Fruit fly (Drosophila melanogaster) whole organism, embryonic: ENCODE measurements around the gene CG13071.

Experiments used
- BEAF-32 ChIP-seq: fragments of 200-800 bp; sonication (Bioruptor generic); optimal IDR thresholded peaks from 3 replicates; lab custom pipeline; 2017; ENCODE audit warnings: missing biosample characterization, missing genetic modification characterization, mild to moderate bottlenecking, moderate library complexity, missing genetic modification reagents
- CG11504 ChIP-seq: fragments of 200-800 bp; sonication (Bioruptor generic); optimal IDR thresholded peaks from 3 replicates; lab custom pipeline; 2019; ENCODE audit warnings: missing biosample characterization, mild to moderate bottlenecking, missing genetic modification characterization, moderate library complexity
- CG13287 ChIP-seq: fragments of 200-800 bp; sonication (Bioruptor generic); IDR thresholded peaks from 2 replicates; pipeline ENCODE4 v1.3.6; 2022; ENCODE audit warnings: missing biosample characterization, missing genetic modification characterization; ENCODE audit not compliant: partially characterized antibody
- CG15011 ChIP-seq: fragments of 200-800 bp; sonication (Bioruptor generic); optimal IDR thresholded peaks from 3 replicates; lab custom pipeline; 2018; ENCODE audit warnings: missing biosample characterization, mild to moderate bottlenecking, missing genetic modification characterization
- CG18599 ChIP-seq: fragments of 200-800 bp; sonication (Bioruptor generic); optimal IDR thresholded peaks from 3 replicates; lab custom pipeline; 2017; ENCODE audit warnings: missing biosample characterization, missing genetic modification characterization, mild to moderate bottlenecking, moderate library complexity, missing genetic modification reagents
- CG30020 ChIP-seq: fragments of 200-800 bp; optimal IDR thresholded peaks from 2 replicates; lab custom pipeline; 2019; ENCODE audit warnings: missing biosample characterization, mild to moderate bottlenecking, missing genetic modification characterization, moderate library complexity
- CG34422 ChIP-seq: fragments of 200-800 bp; sonication (Bioruptor generic); IDR thresholded peaks from 3 replicates; pipeline ENCODE4 v1.3.6; 2022; ENCODE audit warnings: missing biosample characterization, missing genetic modification characterization
- CG6654 ChIP-seq: fragments of 200-800 bp; sonication (Bioruptor generic); optimal IDR thresholded peaks from 2 replicates; lab custom pipeline; 2017; ENCODE audit warnings: missing biosample characterization, mild to moderate bottlenecking, missing genetic modification characterization
- CG8089 ChIP-seq: fragments of 200-800 bp; sonication (Bioruptor generic); optimal IDR thresholded peaks from 3 replicates; lab custom pipeline; 2016; ENCODE audit warnings: missing biosample characterization, missing genetic modification characterization
- D ChIP-seq, 2 experiments: fragments of 200-800 bp in 1 of 2; fragments of >200 bp in 1 of 2; sonication (Bioruptor generic) in 1 of 2; optimal IDR thresholded peaks; 2 replicates in 1 of 2; 3 replicates in 1 of 2; lab custom pipeline; 2017; ENCODE audit warnings: mild to moderate bottlenecking in 1 of 2, missing biosample characterization in 1 of 2, missing genetic modification characterization in 1 of 2, missing genetic modification reagents in 1 of 2
- Dbx ChIP-seq: fragments of 200-800 bp; sonication (Bioruptor generic); IDR thresholded peaks from 3 replicates; pipeline ENCODE4 v1.3.6; 2022; ENCODE audit warnings: missing biosample characterization, missing genetic modification characterization
- Dll ChIP-seq: fragments of 200-800 bp; sonication (Bioruptor generic); IDR thresholded peaks from 4 replicates; pipeline ENCODE4 v1.3.6; 2022; ENCODE audit warnings: missing biosample characterization, missing genetic modification characterization; ENCODE audit not compliant: partially characterized antibody
- Dp ChIP-seq: fragments of 200-800 bp; sonication (Bioruptor generic); optimal IDR thresholded peaks from 2 replicates; lab custom pipeline; 2018; ENCODE audit warnings: missing biosample characterization, mild to moderate bottlenecking, missing genetic modification characterization, moderate library complexity
- E2f2 ChIP-seq: fragments of 200-800 bp; sonication (Bioruptor generic); IDR thresholded peaks from 2 replicates; pipeline ENCODE4 v1.3.6; 2022; ENCODE audit warnings: missing biosample characterization, missing genetic modification characterization
- Ets97D ChIP-seq: fragments of 200-800 bp; sonication (Bioruptor generic); optimal IDR thresholded peaks from 3 replicates; lab custom pipeline; 2016; ENCODE audit warnings: missing biosample characterization, missing genetic modification characterization
- Fer2 ChIP-seq: fragments of 200-800 bp; sonication (Bioruptor generic); optimal IDR thresholded peaks from 2 replicates; lab custom pipeline; 2018; ENCODE audit warnings: missing biosample characterization, mild to moderate bottlenecking, missing genetic modification characterization, moderate library complexity
- H15 ChIP-seq: fragments of 200-800 bp; sonication (Bioruptor generic); IDR thresholded peaks from 3 replicates; pipeline ENCODE4 v1.3.6; 2022; ENCODE audit warnings: missing biosample characterization, missing genetic modification characterization
- MBD-R2 ChIP-seq: fragments of 200-800 bp; sonication (Bioruptor generic); IDR thresholded peaks from 2 replicates; pipeline ENCODE4 v1.3.6; 2022; ENCODE audit warnings: missing biosample characterization, missing genetic modification characterization
- MTF-1 ChIP-seq: fragments of 200-800 bp; sonication (Bioruptor generic); optimal IDR thresholded peaks from 2 replicates; lab custom pipeline; 2018; ENCODE audit warnings: missing biosample characterization, mild to moderate bottlenecking, missing genetic modification characterization, borderline replicate concordance
- Med ChIP-seq: fragments of 200-800 bp; sonication (Bioruptor generic); peaks from one replicate; lab custom pipeline; 2016; ENCODE audit warnings: missing biosample characterization, missing genetic modification characterization, mild to moderate bottlenecking, inconsistent platforms, moderate library complexity
- NC2β ChIP-seq: fragments of 200-800 bp; sonication (Bioruptor generic); optimal IDR thresholded peaks from 2 replicates; lab custom pipeline; 2016; ENCODE audit warnings: missing biosample characterization, missing genetic modification characterization
- Pdp1 ChIP-seq, 2 experiments: fragments of 200-800 bp; sonication (Bioruptor generic); optimal IDR thresholded peaks; 3 replicates each; lab custom pipeline; 2016; ENCODE audit warnings: missing biosample characterization in 2 of 2, missing genetic modification characterization in 2 of 2, mild to moderate bottlenecking in 1 of 2, moderate library complexity in 1 of 2
- Poxn ChIP-seq: fragments of 200-800 bp; sonication (Bioruptor generic); IDR thresholded peaks from 2 replicates; pipeline ENCODE4 v1.3.6; 2022; ENCODE audit warnings: missing biosample characterization, missing genetic modification characterization
- amos ChIP-seq: fragments of 200-800 bp; sonication (Bioruptor generic); IDR thresholded peaks from 2 replicates; pipeline ENCODE4 v1.3.6; 2022; ENCODE audit warnings: missing biosample characterization, missing genetic modification characterization; ENCODE audit not compliant: partially characterized antibody
- ap ChIP-seq: fragments of 200-800 bp; sonication (Bioruptor generic); IDR thresholded peaks from 2 replicates; pipeline ENCODE4 v1.3.6; 2022; ENCODE audit warnings: missing biosample characterization, missing genetic modification characterization
- bbx ChIP-seq: fragments of 200-800 bp; sonication (Bioruptor generic); IDR thresholded peaks from 2 replicates; pipeline ENCODE4 v1.3.6; 2022; ENCODE audit warnings: missing biosample characterization, missing genetic modification characterization; ENCODE audit not compliant: partially characterized antibody
- bcd ChIP-seq: fragments of 200-800 bp; sonication (Bioruptor generic); optimal IDR thresholded peaks from 2 replicates; lab custom pipeline; 2017; ENCODE audit warnings: missing biosample characterization, mild to moderate bottlenecking, missing genetic modification characterization
- crp ChIP-seq, 2 experiments: fragments of 200-800 bp; sonication (Bioruptor generic); optimal IDR thresholded peaks; 2 replicates in 1 of 2; 3 replicates in 1 of 2; lab custom pipeline; 2017; ENCODE audit warnings: missing biosample characterization in 2 of 2, missing genetic modification characterization in 2 of 2, mild to moderate bottlenecking in 1 of 2, moderate library complexity in 1 of 2
- da ChIP-seq: fragments of 200-800 bp; sonication (Bioruptor generic); optimal IDR thresholded peaks from 2 replicates; lab custom pipeline; 2016; ENCODE audit warnings: missing biosample characterization, missing genetic modification characterization
- dpn ChIP-seq, 2 experiments: fragments of 200-800 bp; sonication (Bioruptor generic); optimal IDR thresholded peaks; 3 replicates each; lab custom pipeline; 2016; ENCODE audit warnings: missing biosample characterization in 2 of 2, missing genetic modification characterization in 2 of 2
- dysf ChIP-seq: fragments of 200-800 bp; sonication (Bioruptor generic); IDR thresholded peaks from 3 replicates; pipeline ENCODE4 v1.3.6; 2022; ENCODE audit warnings: missing biosample characterization, missing genetic modification characterization
- exex ChIP-seq: fragments of 200-800 bp; sonication (Bioruptor generic); optimal IDR thresholded peaks from 4 replicates; lab custom pipeline; 2018; ENCODE audit warnings: missing biosample characterization, mild to moderate bottlenecking, missing genetic modification characterization, moderate library complexity
- gsb-n ChIP-seq: fragments of 200-800 bp; sonication (Bioruptor generic); optimal IDR thresholded peaks from 3 replicates; lab custom pipeline; 2018; ENCODE audit warnings: missing biosample characterization, mild to moderate bottlenecking, missing genetic modification characterization
- oc ChIP-seq: fragments of 200-800 bp; sonication (Bioruptor generic); optimal IDR thresholded peaks from 2 replicates; lab custom pipeline; 2018; ENCODE audit warnings: missing biosample characterization, mild to moderate bottlenecking, missing genetic modification characterization, moderate library complexity
- org-1 ChIP-seq: fragments of 200-800 bp; sonication (Bioruptor generic); optimal IDR thresholded peaks from 2 replicates; lab custom pipeline; 2017; ENCODE audit warnings: missing biosample characterization, missing genetic modification characterization
- pb ChIP-seq: fragments of 200-800 bp; sonication (Bioruptor generic); optimal IDR thresholded peaks from 3 replicates; lab custom pipeline; 2016; ENCODE audit warnings: missing biosample characterization, missing genetic modification characterization
- peb ChIP-seq: fragments of 200-800 bp; sonication (Bioruptor generic); IDR thresholded peaks from 2 replicates; pipeline ENCODE4 v1.3.6; 2022; ENCODE audit warnings: missing biosample characterization, missing genetic modification characterization
- phol ChIP-seq: fragments of 200-800 bp; sonication (Bioruptor generic); optimal IDR thresholded peaks from 3 replicates; lab custom pipeline; 2018; ENCODE audit warnings: missing biosample characterization, mild to moderate bottlenecking, missing genetic modification characterization, moderate library complexity
- pzg ChIP-seq: fragments of 200-800 bp; sonication (Bioruptor generic); optimal IDR thresholded peaks from 3 replicates; lab custom pipeline; 2018; ENCODE audit warnings: missing biosample characterization, mild to moderate bottlenecking, missing genetic modification characterization, moderate library complexity
- sc ChIP-seq, 3 experiments: fragments of >200 bp in 2 of 3; fragments of 200-800 bp in 1 of 3; sonication (Bioruptor generic) in 1 of 3; optimal IDR thresholded peaks; 2 replicates in 2 of 3; 3 replicates in 1 of 3; lab custom pipeline; 2017; ENCODE audit warnings: mild to moderate bottlenecking in 1 of 3, missing biosample characterization in 1 of 3, missing genetic modification characterization in 1 of 3, missing genetic modification reagents in 1 of 3
- schlank ChIP-seq: fragments of 200-800 bp; sonication (Bioruptor generic); optimal IDR thresholded peaks from 2 replicates; lab custom pipeline; 2018; ENCODE audit warnings: missing biosample characterization, mild to moderate bottlenecking, missing genetic modification characterization
- sens ChIP-seq: fragments of 200-800 bp; sonication (Bioruptor generic); peaks from one replicate; lab custom pipeline; 2016; ENCODE audit warnings: missing biosample characterization, missing genetic modification characterization
- sisA ChIP-seq: fragments of 200-800 bp; sonication (Bioruptor generic); IDR thresholded peaks from 2 replicates; pipeline ENCODE4 v1.3.6; 2022; ENCODE audit warnings: missing biosample characterization, missing genetic modification characterization
- stwl ChIP-seq: fragments of 200-800 bp; sonication (Bioruptor generic); optimal IDR thresholded peaks from 3 replicates; lab custom pipeline; 2018; ENCODE audit warnings: missing biosample characterization, mild to moderate bottlenecking, missing genetic modification characterization, moderate library complexity
- unc-4 ChIP-seq: fragments of 200-800 bp; sonication (Bioruptor generic); IDR thresholded peaks from 2 replicates; pipeline ENCODE4 v1.3.6; 2022; ENCODE audit warnings: missing biosample characterization, missing genetic modification characterization; ENCODE audit not compliant: partially characterized antibody

The CG13071 gene

DNA sequence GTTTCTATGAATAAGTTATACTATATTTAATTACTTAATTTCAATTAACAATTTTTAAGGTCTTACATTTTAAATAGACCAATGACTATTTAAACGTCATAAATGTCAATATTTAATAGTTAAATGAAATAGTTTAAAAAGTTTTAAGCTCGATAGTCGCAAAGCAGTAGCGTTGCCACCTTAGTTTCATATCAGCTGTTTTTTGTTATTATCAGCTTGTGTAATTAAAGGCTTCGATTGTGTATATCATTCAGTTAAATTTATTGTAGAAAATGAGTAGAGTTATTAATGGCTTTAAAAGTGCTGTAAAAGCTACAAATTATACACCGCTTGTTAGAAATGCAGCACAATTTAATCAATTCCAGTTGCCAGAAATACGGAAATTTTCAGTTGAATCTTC lies 29.6 kb upstream of the CG13071 start, which contains the start of gene Hsc20:
Hsc20 (plus strand) TSS at position 204 of the 400 bp plus-strand sequence.
- peak; percentile 12 for TF ChIP-seq pzg (GFP tag; lab: Kevin White, UChicago)
- TF ChIP-seq Pdp1 (GFP tag; optimal IDR thresholded peaks at IDR 0.05; lab: Kevin White, UChicago) = peak in 1 of 2 experiments; percentile 88
- TF ChIP-seq CG30020 (tag; lab: Kevin White, UChicago) = no peak
- no peak for TF ChIP-seq pb (GFP tag; lab: Kevin White, UChicago)
- no peak for TF ChIP-seq peb (GFP tag; lab: Robert Waterston, UW)
- TF ChIP-seq BEAF-32 = peak; percentile 24
- peak; percentile 30 for TF ChIP-seq Dp (GFP tag; lab: Kevin White, UChicago)
- TF ChIP-seq E2f2 (GFP tag; lab: Robert Waterston, UW) = peak; percentile 29; the same call in 1 of the 2 replicates
- TF ChIP-seq CG13287 (GFP tag; lab: Robert Waterston, UW) = peak; percentile 13; the same call in 1 of the 2 replicates
- TF ChIP-seq MBD-R2 (GFP tag; lab: Robert Waterston, UW) = peak; percentile 65
- peak; percentile 33 for TF ChIP-seq stwl (tag; lab: Kevin White, UChicago)
- TF ChIP-seq crp (GFP tag; optimal IDR thresholded peaks at IDR 0.05; lab: Kevin White, UChicago) = peak; percentile 20 to 85
- TF ChIP-seq exex (tag; lab: Kevin White, UChicago) = peak; percentile 22
- no peak for TF ChIP-seq oc (tag; lab: Kevin White, UChicago)
- 0 out of 2 replicates have a peak, but pooled peaks have one; percentile 11 for TF ChIP-seq unc-4 (GFP tag; lab: Robert Waterston, UW)

DNA sequence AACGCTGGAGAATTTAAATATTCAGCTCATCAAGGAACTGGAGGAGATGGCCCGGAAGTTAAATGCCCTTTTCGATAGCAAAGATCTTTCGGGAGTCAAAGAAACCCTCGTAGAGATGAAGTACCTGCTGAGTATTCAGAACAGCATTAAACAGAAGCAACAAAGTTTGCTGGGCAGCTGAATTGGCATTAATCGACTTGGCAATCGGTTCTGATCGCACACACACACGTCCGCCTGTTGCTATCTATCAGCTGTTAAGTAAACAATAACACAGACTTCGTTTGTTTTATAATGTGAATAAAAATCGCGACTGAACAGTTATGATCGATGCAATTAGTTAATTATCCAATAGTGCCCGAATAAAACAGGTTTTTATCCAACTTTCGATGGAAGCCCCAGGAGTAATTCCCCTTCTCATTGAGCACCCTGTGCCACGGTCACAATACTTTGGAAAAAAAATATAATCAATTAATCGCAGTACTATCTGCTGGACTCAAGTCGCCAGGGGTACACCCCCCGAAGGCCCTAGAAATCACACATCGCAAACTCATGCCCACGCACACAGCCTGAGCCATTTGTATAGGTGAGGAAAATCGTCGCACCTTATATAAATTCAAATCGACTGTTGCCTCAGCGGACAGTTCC lies 28.6 kb upstream of the CG13071 start:
- TF ChIP-seq CG18599 = no peak
- TF ChIP-seq D (optimal IDR thresholded peaks at IDR 0.05; lab: Kevin White, UChicago) = no peak
- TF ChIP-seq D (GFP tag; optimal IDR thresholded peaks at IDR 0.05; lab: Kevin White, UChicago) = no peak
- no peak for TF ChIP-seq ap (GFP tag; lab: Robert Waterston, UW)
- no peak for TF ChIP-seq Fer2 (tag; lab: Kevin White, UChicago)
- no peak for TF ChIP-seq Ets97D (GFP tag; lab: Kevin White, UChicago)
- 0 out of 4 replicates have a peak, but pooled peaks have one; percentile 12 for TF ChIP-seq Dll (GFP tag; lab: Robert Waterston, UW)
- no peak for TF ChIP-seq CG15011 (GFP tag; lab: Kevin White, UChicago)
- peak; percentile 6 for TF ChIP-seq pzg (GFP tag; lab: Kevin White, UChicago)
- no peak for TF ChIP-seq CG6654
- TF ChIP-seq phol (tag; lab: Kevin White, UChicago) = no peak
- no peak for TF ChIP-seq Dbx (GFP tag; lab: Robert Waterston, UW)
- TF ChIP-seq bbx (GFP tag; lab: Robert Waterston, UW) = no peak
- TF ChIP-seq CG34422 = 0 out of 3 replicates have a peak, but pooled peaks have one; percentile 26
- no peak for TF ChIP-seq gsb-n (tag; lab: Kevin White, UChicago)
- no peak for TF ChIP-seq sisA (GFP tag; lab: Robert Waterston, UW)
- no peak for TF ChIP-seq sc (optimal IDR thresholded peaks at IDR 0.05; lab: Kevin White, UChicago)
- TF ChIP-seq sc (GFP tag; optimal IDR thresholded peaks at IDR 0.05; lab: Kevin White, UChicago) = no peak
- TF ChIP-seq da (GFP tag; lab: Kevin White, UChicago) = no peak
- no peak for TF ChIP-seq CG8089 (GFP tag; lab: Kevin White, UChicago)
- no peak for TF ChIP-seq MTF-1 (GFP tag; lab: Kevin White, UChicago)
- no peak for TF ChIP-seq bcd
- peak; percentile 48 for TF ChIP-seq Med (GFP tag; lab: Kevin White, UChicago)
- TF ChIP-seq CG11504 (tag; lab: Kevin White, UChicago) = no peak
- peak; percentile 26; the same call in 1 of the 2 replicates for TF ChIP-seq CG13287 (GFP tag; lab: Robert Waterston, UW)
- TF ChIP-seq org-1 = no peak
- peak; percentile 48 for TF ChIP-seq exex (tag; lab: Kevin White, UChicago)
- no peak for TF ChIP-seq schlank
- TF ChIP-seq sens (GFP tag; lab: Kevin White, UChicago) = no peak
- no peak for TF ChIP-seq dysf (GFP tag; lab: Robert Waterston, UW)
- no peak for TF ChIP-seq dpn (GFP tag; optimal IDR thresholded peaks at IDR 0.05; lab: Kevin White, UChicago)
- TF ChIP-seq Poxn (GFP tag; lab: Robert Waterston, UW) = no peak
- TF ChIP-seq NC2β (GFP tag; lab: Kevin White, UChicago) = no peak
- TF ChIP-seq amos (GFP tag; lab: Robert Waterston, UW) = no peak
- no peak for TF ChIP-seq H15 (GFP tag; lab: Robert Waterston, UW)
